Worm (Caenorhabditis elegans) whole organism, dauer: ENCODE results near the gene F57A8.6.

Source experiments
- unc-62 ChIP-seq: sonication (generic microtip); optimal IDR thresholded peaks from 2 replicates; lab custom pipeline; 2017; ENCODE audit warnings: missing biosample characterization, missing genetic modification reagents, missing genetic modification characterization

F57A8.6 gene

ce11 chrV:10091152-10091551 lies 17.5 kb upstream of the F57A8.6 start, which contains the start of gene R04B5.11:
Gene R04B5.11 (minus strand): TSS chrV:10091252.
- TF ChIP-seq unc-62 = no peak

DNA sequence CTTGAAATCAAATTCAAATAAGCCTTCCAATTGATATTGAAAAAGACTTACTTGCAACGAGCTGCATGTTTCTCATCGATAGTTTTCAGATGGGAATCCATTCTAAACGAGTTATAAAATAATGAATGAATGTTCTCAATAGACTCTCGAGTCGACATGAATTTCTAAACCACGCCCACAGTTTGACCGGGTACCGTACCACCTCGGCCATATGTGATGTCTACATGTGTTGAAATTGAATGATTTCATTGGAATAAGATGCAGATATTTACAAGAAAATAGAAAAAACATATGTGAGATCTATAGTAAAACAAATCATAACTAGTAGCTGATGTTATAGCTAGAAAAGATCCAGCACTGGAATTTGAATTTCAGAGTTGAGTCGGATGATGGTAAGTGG lies 16.8 kb upstream of the F57A8.6 start, which contains the start of gene R04B5.7:
Gene R04B5.7, minus strand, starts transcription at position 101 of the 400 bp plus-strand sequence.
- no peak for TF ChIP-seq unc-62

DNA sequence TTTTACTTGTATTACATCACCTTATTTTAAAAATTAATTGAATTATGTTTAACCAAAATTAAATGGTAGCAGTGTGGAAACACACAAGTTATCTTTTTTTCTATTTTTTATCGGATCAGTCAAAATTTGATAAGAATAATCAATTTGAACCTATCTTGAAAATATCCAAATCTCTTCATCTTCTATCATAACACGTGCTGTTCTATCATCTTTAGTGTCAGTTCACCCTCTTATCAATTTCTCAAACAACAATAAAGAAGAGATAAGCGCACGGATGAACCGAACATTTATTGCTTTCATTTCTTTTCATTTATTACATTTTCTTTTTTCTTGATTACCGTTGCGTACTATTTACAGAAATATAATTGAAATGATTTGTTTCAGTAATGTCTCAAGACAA lies 13.4 kb upstream of the F57A8.6 start, which contains the start of gene R04B5.5:
Gene R04B5.5, plus strand, starts transcription at position 378 of the 400 bp plus-strand sequence.
- no peak for TF ChIP-seq unc-62

- no peak for TF ChIP-seq unc-62
Observed at ce11 chrV:10086141-10086540, 12.4 kb upstream of the F57A8.6 start.

DNA sequence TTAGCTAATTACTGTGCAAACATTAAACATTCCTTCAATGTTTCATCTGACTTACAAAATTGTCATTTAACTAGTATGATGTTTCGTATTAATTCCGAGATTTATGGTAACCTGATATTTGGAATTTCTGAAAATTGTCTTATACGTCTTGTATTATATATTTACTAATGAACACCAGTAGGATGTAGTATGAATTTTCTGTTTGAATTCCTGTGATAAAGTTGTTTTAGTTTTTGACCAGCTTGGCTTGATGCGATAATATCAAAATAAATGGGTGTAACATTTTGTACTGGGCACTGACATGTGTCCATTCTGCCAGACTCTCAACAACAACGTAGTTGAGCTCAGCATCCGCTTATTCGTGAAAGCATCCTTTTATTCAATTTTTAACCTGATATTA lies 11.2 kb upstream of the F57A8.6 start, which contains the start of gene R04B5.6:
Gene R04B5.6, plus strand, starts transcription at position 301 of the 400 bp plus-strand sequence.
- TF ChIP-seq unc-62 = no peak

DNA sequence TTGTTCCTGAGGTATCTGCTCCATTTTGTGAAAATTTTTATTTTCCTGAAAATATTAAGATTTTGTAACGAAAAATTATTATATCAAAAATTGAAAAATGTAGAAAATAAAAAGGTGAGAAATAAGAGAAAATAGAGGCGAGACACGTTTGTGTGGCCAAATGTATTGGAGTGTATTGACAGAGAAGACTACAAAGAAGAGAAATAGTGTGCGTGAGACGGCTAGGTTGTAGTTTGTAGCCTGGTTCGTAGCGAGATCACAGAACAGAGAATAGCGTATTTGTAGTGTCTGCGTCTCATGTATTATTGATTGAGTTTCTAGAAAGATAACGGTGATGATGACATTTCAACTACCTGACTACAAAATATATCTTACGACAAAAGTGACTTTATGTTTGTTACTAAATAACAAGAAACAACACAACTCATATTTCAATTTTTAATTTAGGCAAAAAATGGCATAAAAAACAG lies 10.3 kb upstream of the F57A8.6 start, which contains the start of gene nhr-12:
Gene nhr-12, minus strand, starts transcription at position 51 of the 470 bp plus-strand sequence.
- TF ChIP-seq unc-62 = no peak

- TF ChIP-seq unc-62 = no peak
Observed at ce11 chrV:10081636-10082035, 7.9 kb upstream of the F57A8.6 start, which contains the start of gene nhr-205. Gene nhr-205 (minus strand): TSS chrV:10081776.

DNA sequence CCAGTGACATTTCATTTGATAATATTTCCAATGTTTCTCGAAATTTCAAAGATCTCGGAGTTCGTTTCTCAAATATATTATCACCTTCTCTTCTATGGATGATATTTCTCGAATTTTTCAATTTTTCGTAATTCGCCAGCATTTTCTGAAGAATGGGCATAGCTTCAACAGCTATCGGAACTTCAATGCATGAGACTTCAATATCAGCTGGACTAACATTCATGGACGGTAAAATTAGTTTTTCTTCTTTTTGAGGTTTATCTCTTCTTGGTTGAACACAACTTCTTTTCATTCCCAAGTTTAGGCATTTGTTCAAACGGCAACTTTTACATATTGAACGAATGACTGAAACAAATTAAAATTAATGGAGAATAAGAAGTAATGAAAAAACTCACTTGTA lies 7.2 kb upstream of the F57A8.6 start:
- no peak for TF ChIP-seq unc-62

ce11 chrV:10078244-10078643 lies 4.6 kb upstream of the F57A8.6 start, which contains the start of gene R04B5.1:
Gene R04B5.1 (minus strand): TSS chrV:10078344.
- no peak for TF ChIP-seq unc-62

DNA sequence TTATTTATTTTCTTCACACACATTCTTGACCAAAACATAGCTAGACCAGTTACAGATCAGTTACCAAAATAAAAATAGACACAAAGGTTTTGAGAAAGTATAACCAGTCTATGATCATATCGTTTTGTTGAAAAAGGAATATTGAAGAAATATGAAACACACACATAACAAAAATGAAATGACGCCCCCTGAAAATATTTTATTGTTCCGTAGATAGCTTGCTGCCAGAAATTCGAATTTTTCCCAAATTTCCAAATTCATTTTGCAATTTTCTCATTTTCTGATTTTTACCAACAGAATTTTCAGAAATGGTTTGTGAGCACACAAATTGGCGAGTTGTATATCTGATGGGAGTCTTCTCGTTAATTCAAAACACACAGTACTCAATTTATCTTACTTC lies 1.7 kb upstream of the F57A8.6 start, which contains the start of gene F57A8.7:
Gene F57A8.7, plus strand, starts transcription at position 301 of the 400 bp plus-strand sequence.
- TF ChIP-seq unc-62 = no peak

DNA sequence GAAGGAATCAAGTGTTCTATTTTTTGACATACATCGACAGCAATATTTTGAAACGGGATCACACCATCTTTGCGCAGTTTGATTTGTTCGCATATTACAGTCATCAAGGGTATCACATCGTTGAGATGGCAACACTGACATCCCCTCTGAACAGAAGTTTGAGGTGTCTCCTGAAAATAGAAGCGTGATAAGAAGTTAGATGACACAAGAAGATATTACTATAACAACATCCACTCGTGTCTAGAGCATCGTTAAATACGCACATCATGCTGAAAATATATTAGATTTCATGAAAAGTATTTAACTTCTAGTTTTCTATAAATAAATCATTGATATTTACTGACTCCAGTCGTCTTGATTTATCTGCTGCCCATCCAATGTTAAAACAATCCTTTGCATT lies 972 bp downstream of the F57A8.6 start:
- TF ChIP-seq unc-62 = no peak

DNA sequence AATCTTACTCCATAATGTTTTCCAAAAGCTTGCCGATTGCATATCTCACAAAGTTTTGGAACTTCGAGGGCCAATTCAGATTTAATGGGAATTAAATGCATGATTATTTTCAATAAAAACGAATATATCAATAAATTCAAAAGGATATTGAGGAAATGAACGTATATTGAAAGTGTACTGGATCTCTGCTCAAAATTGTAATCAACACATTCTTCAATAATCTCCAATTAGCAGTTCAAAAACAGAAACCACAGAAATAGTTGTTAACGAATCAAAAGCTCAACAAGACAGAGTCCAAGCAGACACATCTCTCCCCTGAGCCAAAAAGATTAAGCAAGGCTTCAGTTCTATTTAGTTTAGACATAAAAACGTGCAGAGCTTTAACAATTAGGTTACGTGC lies 3.2 kb downstream of the F57A8.6 start, which contains the start of gene nhr-192:
Gene nhr-192, minus strand, starts transcription at position 101 of the 400 bp plus-strand sequence.
- TF ChIP-seq unc-62 = no peak

ce11 chrV:10066769-10067168 lies 6.9 kb downstream of the F57A8.6 start, which contains the start of gene npr-39:
Gene npr-39 (plus strand): TSS chrV:10067069.
- no peak for TF ChIP-seq unc-62

DNA sequence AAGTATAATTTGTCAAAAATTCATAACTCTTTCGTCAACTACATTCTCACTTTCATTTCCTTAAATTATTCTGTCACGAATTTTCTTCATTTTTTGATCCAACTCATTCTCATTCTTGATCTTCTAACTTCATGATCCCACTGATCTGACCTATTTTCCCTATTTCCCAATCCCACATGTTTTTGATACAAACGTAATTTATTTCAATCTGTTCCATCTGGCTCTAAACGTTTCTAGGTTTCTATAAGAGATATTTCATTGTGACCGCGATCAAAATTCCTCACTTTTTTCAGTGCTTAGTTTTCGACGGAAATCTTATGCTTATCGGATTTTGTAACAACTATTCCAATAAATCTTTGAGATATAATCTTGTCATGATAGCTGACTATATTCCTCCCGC lies 8.0 kb downstream of the F57A8.6 start:
- TF ChIP-seq unc-62 = no peak

DNA sequence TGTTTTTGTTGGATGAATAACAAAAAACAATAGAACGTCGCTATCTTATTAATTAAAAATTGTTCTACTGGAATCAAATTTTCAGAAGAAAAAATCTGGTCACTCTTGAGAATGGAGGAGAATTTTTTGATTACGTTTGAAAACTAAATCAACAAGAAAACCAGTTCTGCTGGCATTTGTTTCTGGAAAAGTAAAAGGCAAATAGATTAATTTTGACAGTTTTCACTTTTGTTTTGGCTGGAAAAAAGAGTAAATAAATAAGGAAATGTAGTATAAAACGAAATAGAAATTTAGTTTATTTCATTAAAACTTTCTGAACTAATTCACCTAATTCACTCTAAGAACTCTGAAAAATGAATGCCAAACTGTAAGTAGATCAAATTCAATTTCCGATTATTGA lies 9.5 kb downstream of the F57A8.6 start, which contains the start of gene fipr-13:
Gene fipr-13, plus strand, starts transcription at position 301 of the 400 bp plus-strand sequence.
- no peak for TF ChIP-seq unc-62

DNA sequence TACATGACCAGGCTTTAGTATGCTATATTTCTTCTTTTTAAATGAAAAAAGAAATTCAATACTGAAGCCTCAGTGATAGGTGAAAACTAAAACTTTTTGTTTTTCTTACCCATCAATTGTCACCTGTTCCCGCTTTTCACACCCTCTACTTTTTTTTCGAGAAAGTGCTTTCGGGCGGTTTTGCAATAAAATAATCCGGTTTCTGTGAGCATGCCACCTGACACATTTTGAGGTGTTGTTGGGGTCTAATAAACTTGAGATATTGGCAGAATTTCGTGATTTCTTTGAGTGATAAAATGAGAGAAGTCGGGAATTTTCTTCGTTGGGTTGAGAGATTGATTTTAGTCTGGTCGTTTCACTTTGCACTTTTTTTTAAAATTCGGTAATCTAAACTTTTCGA lies 13.7 kb downstream of the F57A8.6 start:
- TF ChIP-seq unc-62 = no peak

DNA sequence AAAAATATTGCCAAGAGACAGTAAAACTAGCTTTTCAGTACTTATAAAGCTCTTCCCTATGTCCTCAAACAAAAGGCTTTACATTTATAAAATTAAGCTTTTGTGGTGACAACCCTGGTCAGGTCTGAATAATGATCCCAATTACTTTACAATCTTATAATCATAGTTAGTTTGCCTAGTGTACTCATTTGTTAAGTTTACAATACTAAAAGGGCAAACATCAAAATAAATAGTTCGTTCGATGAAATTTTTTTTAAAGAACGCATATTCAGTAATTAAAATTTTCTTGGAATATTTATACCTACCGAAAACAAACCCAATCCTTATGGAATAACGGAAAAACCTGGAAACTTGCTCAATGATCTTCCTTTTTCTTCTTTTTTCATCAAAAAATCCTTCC lies 14.9 kb downstream of the F57A8.6 start:
- no peak for TF ChIP-seq unc-62

- no peak for TF ChIP-seq unc-62
Observed at ce11 chrV:10054872-10055271, 18.8 kb downstream of the F57A8.6 start, which contains the start of gene yif-1. Gene yif-1 (minus strand): TSS chrV:10054913.
